Fruit fly (Drosophila melanogaster) whole organism, larva: Measurements from ENCODE around the gene Ets65A.
"Not testable (repeated sequence)": the region's sequence is repeated elsewhere in the genome, so short reads cannot be mapped to it uniquely, and the experiment has no call there.

Experiments used
- noc ChIP-seq: fragments of 200-800 bp; sonication (Bioruptor generic); optimal IDR thresholded peaks from 3 replicates; lab custom pipeline; 2019; ENCODE audit warnings: missing biosample characterization, mild to moderate bottlenecking, missing genetic modification characterization, moderate library complexity

The Ets65A gene

dm6 chr3L:6129591-6129990 is 32.2 kb downstream of the Ets65A start:
- TF ChIP-seq noc, result no peak

dm6 chr3L:6130944-6131343 is 33.5 kb downstream of the Ets65A start, which contains the start of gene Lcp65Ag3:
Gene Lcp65Ag3 (minus strand): TSS chr3L:6130989.
- no peak for TF ChIP-seq noc

dm6 chr3L:6132009-6132408 is 34.6 kb downstream of the Ets65A start, which contains the start of gene Cpr65Au:
Gene Cpr65Au (minus strand): TSS chr3L:6132109.
- no peak for TF ChIP-seq noc

DNA sequence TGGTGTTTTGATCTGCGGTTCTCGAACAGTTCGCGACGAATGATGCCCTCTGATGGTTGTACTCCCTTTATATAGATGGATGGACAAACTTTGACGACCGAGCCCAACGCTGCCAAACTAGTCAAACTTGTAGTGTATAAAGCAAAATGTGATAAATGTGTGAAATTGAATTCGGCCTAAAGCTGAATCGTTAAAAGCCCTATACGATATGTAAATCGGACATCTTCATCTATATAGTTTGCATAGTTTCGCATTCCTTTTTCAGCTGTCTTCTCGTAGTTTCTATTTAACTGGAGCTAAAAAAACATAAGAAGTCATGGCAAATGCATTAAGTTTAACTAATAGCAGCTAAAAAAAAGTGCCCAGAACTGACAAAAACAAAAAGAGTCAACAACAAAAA is 36.1 kb downstream of the Ets65A start, which contains the start of gene Lcp65Ag2:
TSS of gene Lcp65Ag2 (minus strand) at position 48 of the 400 bp plus-strand sequence.
- TF ChIP-seq noc, result no peak

- no peak for TF ChIP-seq noc
Observed at dm6 chr3L:6135174-6135573, 37.8 kb downstream of the Ets65A start, which contains the start of gene Lcp65Ag1. Gene Lcp65Ag1 (minus strand): TSS chr3L:6135274.

DNA sequence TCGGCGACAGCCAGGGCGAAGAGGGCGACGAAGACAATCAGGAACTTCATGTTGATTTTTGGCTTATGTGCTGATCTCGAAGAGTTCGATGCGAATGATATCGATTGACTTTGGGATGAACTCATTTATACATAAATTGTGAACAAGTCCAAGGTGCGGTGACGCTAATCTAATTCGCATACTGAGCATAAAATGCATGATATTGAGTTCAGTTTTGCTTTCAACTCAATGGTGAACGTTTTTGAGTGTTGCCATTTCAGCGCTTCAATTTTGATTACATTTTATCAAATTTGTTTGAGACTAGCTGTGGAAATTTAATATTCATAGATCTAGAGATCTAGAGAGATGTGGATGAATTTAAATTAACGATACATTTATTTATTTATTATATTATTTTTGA is 39.3 kb downstream of the Ets65A start, which contains the start of gene Lcp65Af:
TSS of gene Lcp65Af (minus strand) at position 101 of the 400 bp plus-strand sequence.
- TF ChIP-seq noc, result no peak

dm6 chr3L:6138018-6138417 is 40.6 kb downstream of the Ets65A start, which contains the start of gene Lcp65Ae:
Gene Lcp65Ae (minus strand): TSS chr3L:6138118.
- no peak for TF ChIP-seq noc

- no peak for TF ChIP-seq noc
Observed at dm6 chr3L:6138586-6138985, 41.2 kb downstream of the Ets65A start.

DNA sequence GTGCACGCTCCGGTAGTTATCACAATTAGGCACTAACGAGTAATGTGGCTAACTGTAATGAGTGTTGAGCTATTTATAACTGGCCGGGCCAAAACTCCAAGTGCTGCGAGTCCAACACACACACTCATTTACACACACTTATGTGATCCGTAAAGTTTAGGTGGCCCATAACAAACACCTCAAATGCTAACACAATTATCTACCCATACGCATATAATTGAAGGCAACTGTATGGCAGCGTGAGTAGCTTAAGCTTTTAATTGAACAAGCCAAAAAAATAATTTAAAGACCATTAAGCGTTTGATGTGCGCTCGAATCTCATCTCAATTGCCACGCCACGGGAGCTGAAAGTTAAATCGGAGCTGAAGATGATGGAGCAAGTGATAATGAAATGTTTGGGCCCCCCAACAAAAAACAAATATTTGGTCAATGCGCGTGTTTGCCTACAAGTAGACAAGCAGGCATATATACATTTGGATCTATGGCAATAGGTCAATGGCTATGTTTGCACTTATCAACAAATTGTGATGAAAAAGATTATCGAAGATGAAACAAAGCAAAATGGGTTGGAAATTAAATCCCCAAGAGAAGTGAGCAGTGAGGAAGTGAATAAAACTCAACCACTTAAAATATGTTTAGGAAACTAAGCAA is 42.6 kb downstream of the Ets65A start, which contains the start of gene Cpr65Av:
TSS of gene Cpr65Av (minus strand) at position 51 of the 651 bp plus-strand sequence.
- no peak for TF ChIP-seq noc

- no peak for TF ChIP-seq noc
Observed at dm6 chr3L:6140771-6141472, 43.5 kb downstream of the Ets65A start.

DNA sequence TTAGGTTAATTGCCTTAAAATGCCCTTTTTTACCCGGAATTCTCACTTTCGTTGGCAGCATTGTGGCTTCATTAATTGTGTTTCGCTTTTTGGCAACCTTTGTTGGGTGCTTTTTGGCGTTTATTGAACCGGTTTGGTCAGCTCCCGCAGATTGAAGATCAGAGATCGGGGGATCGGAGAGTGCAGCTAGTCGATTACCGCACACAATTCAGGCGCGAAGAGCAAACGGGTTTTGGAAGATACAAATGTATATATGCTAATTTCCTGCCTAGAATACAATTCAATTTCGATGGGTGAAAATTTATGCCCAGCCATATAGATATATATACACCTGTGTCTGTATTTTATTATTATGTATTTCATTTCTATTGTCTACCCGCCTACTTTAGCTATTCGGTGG is 44.1 kb downstream of the Ets65A start:
- no peak for TF ChIP-seq noc

dm6 chr3L:6142313-6142712 is 44.9 kb downstream of the Ets65A start, which contains the start of gene Cpr65Aw:
Gene Cpr65Aw (minus strand): TSS chr3L:6142413.
- no peak for TF ChIP-seq noc

- TF ChIP-seq noc, result no peak
Observed at dm6 chr3L:6143188-6143755, 45.9 kb downstream of the Ets65A start, which contains the start of gene Lcp65Ad. Gene Lcp65Ad (plus strand): TSS chr3L:6143395.

- TF ChIP-seq noc, result no peak
Observed at dm6 chr3L:6144769-6145220, 47.4 kb downstream of the Ets65A start, which contains the start of gene Lcp65Ac. Gene Lcp65Ac (plus strand): TSS chr3L:6144819.

dm6 chr3L:6146374-6146773 is 49.0 kb downstream of the Ets65A start, which contains the start of gene Lcp65Ab2:
Gene Lcp65Ab2 (plus strand): TSS chr3L:6146674.
- TF ChIP-seq noc, result not testable (repeated sequence)

- not testable (repeated sequence) for TF ChIP-seq noc
Observed at dm6 chr3L:6147887-6148286, 50.5 kb downstream of the Ets65A start, which contains the start of gene Cpr65Ax1. Gene Cpr65Ax1 (minus strand): TSS chr3L:6147987.

DNA sequence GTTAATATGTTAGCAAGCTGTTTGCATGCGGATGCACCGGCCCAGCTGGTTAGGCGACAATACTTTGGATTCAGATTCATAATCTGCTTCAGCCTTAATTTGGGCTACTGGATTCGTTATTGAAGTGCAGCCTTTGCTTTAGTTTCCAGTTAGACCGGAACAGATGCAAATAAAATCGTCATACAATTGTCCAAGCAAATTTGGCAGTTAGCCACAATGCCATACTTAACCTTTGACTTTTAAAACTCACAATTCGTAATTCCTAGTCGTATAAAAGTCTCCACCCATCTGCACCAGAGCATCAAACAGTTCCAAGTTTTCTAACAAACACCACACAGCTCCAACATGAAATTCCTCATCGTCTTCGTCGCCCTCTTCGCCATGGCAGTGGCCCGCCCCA is 51.8 kb downstream of the Ets65A start, which contains the start of gene Lcp65Ab1:
TSS of gene Lcp65Ab1 (plus strand) at position 301 of the 400 bp plus-strand sequence.
- TF ChIP-seq noc, result not testable (repeated sequence)
